Worm (Caenorhabditis elegans): Measurements from ENCODE around the gene lsm-7.
A peak's percentile ranks its signal among the peaks of the same experiment; 100 is the strongest.
"Not testable (repeated sequence)": the region's sequence is repeated elsewhere in the genome, so short reads cannot be mapped to it uniquely, and the experiment has no call there.

Gene lsm-7

DNA sequence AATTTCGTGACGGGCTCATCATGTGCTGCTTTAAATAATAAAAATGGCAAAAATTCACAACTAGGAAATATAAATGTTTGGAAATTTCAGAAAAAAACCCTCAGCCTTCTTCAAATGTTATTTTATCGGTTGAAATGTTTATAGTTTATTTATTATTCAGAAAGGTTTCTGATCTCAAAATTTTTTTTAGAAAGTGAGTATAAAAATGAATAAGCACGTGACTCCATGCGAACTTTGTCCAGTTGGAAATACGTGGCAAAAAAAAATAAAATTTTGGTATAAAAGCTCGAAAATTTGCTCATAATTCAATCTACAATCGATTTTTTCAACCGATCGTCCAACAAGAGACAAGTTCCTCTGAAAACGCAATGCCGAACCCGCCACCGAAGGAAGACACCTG, 16.2 kb downstream of the lsm-7 start, which contains the start of gene nsph-3.1:
Gene nsph-3.1, plus strand, starts transcription at position 301 of the 400 bp plus-strand sequence.
- TF ChIP-seq sox-4 (tag; optimal IDR thresholded peaks at IDR 0.05) (no peak), efl-3 (GFP tag; optimal IDR thresholded peaks at IDR 0.05) (no peak), fkh-8 (tag; optimal IDR thresholded peaks at IDR 0.05) (no peak), fkh-10 (GFP tag; optimal IDR thresholded peaks at IDR 0.05) (no peak), egl-27 (tag; optimal IDR thresholded peaks at IDR 0.05) (no peak), ceh-63 (GFP tag; optimal IDR thresholded peaks at IDR 0.05) (no peak), tbx-2 (tag; optimal IDR thresholded peaks at IDR 0.05) (no peak), pag-3 (tag; optimal IDR thresholded peaks at IDR 0.05; ENCODE audit: borderline replicate concordance, insufficient read depth) (no peak), aha-1 (tag; optimal IDR thresholded peaks at IDR 0.05) (no peak), lin-15B (tag; optimal IDR thresholded peaks at IDR 0.05) (no peak), vab-15 (tag; optimal IDR thresholded peaks at IDR 0.05) (no peak), ceh-82 (tag; optimal IDR thresholded peaks at IDR 0.05) (no peak), pax-3 (tag; optimal IDR thresholded peaks at IDR 0.05) (no peak), ets-5 (GFP tag; IDR thresholded peaks at IDR 0.05) (no peak)

DNA sequence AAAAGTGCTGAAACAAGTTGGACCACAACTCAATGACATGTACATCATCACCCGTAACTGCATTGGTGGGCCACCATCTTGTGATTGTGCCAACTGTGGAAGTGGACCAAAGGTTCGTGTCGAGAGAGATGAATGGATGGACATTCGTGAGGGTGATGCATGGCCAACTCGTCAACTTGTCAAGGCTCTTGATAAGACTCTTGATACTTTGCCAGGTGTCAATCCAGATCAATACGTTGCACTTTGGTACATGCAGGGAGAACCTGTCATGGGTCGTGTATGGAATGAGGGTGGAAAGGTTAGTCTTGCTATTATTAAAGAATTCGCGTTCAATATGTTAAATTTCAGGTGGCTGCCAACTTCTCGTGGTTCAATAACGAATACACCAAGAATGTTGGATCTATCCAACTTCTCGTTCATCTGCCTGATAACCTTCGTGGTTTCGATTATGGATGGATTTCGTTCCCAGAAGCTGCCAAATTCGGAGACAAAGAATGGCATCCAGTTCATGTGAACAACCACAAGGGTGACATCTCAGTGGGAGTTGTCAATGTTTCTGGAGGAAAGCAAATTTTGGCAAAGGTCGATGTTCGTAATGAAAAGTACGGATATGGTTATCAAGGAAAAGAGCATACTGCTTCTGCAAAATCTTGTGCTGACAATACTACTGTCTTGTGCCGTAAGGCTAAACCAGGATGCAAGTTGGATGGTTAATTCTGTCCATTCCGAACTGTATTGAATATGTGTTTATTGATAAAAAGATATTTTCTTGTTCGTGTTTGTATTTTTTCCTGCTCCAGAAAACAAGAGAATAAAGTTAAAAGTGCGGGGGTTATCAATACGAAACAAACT, 17.3 kb downstream of the lsm-7 start:
- TF ChIP-seq ztf-4 (tag; optimal IDR thresholded peaks at IDR 0.05) (no peak), efl-1 (optimal IDR thresholded peaks at IDR 0.05) (no peak), efl-1 (GFP tag; optimal IDR thresholded peaks at IDR 0.05 in 1 of 2) (peak in 1 of 2 experiments; percentile 92)

DNA sequence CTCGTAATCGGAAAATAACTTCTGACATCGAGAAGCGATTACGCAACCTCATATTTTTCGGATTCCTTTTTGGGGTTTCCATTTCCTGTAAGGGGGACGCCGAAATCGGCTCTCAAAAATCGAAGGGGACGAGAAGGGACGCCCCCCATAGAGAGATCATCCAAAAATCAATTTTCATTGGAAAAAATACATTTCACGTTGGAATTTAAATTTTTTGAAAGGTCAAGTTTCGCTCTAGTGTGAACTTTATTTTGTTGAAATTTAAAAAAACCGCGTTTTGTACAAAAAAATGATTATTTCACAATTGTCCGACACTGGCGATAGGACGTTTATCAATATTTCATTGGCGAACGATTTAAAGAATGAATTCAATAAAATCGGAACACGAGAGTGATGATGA, 18.7 kb downstream of the lsm-7 start, which contains the start of gene Y69E1A.3:
Gene Y69E1A.3, plus strand, starts transcription at position 301 of the 400 bp plus-strand sequence.
- TF ChIP-seq nhr-237 (tag; optimal IDR thresholded peaks at IDR 0.05), result no peak
- TF ChIP-seq nhr-20 (tag; optimal IDR thresholded peaks at IDR 0.05), result no peak
- TF ChIP-seq ceh-82 (tag; optimal IDR thresholded peaks at IDR 0.05), result no peak
- no peak for TF ChIP-seq efl-1 (optimal IDR thresholded peaks at IDR 0.05)
- no peak for TF ChIP-seq efl-1 (GFP tag; optimal IDR thresholded peaks at IDR 0.05 in 1 of 2)

DNA sequence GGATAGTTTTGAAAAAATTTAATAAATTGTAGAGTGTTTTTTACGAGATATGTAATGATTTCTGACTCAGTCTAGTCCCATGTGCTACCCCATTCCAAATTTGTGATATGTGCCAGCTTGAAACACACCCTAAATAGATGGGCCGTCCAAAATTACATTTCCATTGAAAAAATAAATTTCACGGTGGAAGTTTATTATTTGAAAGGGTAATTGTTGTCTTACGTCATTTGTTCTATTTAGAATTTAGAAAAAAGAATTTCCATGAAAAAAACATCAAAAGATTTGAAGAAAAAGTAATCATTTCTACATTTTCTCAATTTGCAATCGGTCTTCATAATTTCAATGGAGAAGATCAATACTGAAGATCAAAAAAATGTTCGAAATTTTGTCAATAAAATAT, 21.7 kb downstream of the lsm-7 start, which contains the start of gene Y69E1A.4:
Gene Y69E1A.4, plus strand, starts transcription at position 301 of the 400 bp plus-strand sequence.
- not testable (repeated sequence) for TF ChIP-seq elt-3 (tag; optimal IDR thresholded peaks at IDR 0.05); ces-1 (GFP tag; optimal IDR thresholded peaks at IDR 0.05); nhr-47 (tag; optimal IDR thresholded peaks at IDR 0.05)

DNA sequence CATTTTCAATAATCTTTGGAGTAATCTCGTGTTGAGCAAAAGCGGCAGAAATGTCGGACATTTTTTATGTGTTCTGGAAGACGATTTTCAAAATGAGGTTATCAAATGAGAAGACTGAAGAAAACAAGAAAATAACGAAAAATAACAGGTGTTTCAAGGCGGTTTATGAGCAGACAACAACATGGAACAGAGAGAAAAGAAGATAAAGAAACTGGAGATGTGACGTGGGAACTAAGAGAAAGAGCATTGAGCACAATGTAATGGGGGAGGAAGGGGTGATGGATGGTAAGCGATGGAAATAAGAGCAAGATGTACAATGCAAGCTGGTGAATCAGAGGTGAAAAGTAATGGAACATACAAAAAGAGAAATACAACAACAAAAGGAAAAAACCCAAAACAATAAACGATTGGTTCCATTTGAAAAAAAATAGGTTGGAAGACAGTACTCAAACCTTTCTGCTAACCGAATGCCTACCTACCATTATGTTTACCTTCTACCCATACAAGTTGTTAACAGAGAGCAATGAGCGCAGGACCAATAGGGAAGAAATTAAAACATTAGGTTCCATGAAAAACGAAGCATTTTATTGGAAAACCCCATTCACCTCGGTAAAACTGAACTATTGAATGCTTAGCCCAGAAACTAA, 24.4 kb downstream of the lsm-7 start, which contains the start of gene Y69E1A.5:
Gene Y69E1A.5, minus strand, starts transcription at position 73 of the 647 bp plus-strand sequence.
- TF ChIP-seq nhr-11 (tag; optimal IDR thresholded peaks at IDR 0.05) (no peak), tlp-1 (tag; optimal IDR thresholded peaks at IDR 0.05) (no peak), elt-3 (tag; optimal IDR thresholded peaks at IDR 0.05) (no peak), blmp-1 (tag; optimal IDR thresholded peaks at IDR 0.05) (no peak), pag-3 (tag; optimal IDR thresholded peaks at IDR 0.05; ENCODE audit: borderline replicate concordance, insufficient read depth) (no peak), fkh-10 (GFP tag; optimal IDR thresholded peaks at IDR 0.05) (no peak), lin-15B (tag; optimal IDR thresholded peaks at IDR 0.05) (no peak), rnt-1 (tag; optimal IDR thresholded peaks at IDR 0.05) (peak; percentile 62), irx-1 (tag; optimal IDR thresholded peaks at IDR 0.05) (no peak), nhr-12 (tag; optimal IDR thresholded peaks at IDR 0.05) (no peak), sup-37 (GFP tag; optimal IDR thresholded peaks at IDR 0.05) (no peak), xbp-1 (tag; optimal IDR thresholded peaks at IDR 0.05) (no peak), sptf-1 (tag; optimal IDR thresholded peaks at IDR 0.05) (no peak), efl-1 (optimal IDR thresholded peaks at IDR 0.05) (no peak), efl-1 (GFP tag; optimal IDR thresholded peaks at IDR 0.05 in 1 of 2) (peak in 1 of 2 experiments; percentile 81), unc-86 (tag; optimal IDR thresholded peaks at IDR 0.05) (no peak), aly-2 (tag; optimal IDR thresholded peaks at IDR 0.05) (no peak), tbx-2 (tag; optimal IDR thresholded peaks at IDR 0.05) (no peak), C04F5.9 (tag; optimal IDR thresholded peaks at IDR 0.05) (no peak), lin-14 (GFP tag; optimal IDR thresholded peaks at IDR 0.05) (peak; percentile 72), nhr-20 (tag; optimal IDR thresholded peaks at IDR 0.05) (no peak), lsy-2 (tag; optimal IDR thresholded peaks at IDR 0.05) (no peak), ceh-88 (GFP tag; IDR thresholded peaks at IDR 0.05) (no peak), vab-15 (tag; optimal IDR thresholded peaks at IDR 0.05) (no peak), mdl-1 (tag; optimal IDR thresholded peaks at IDR 0.05) (no peak), unc-62 (GFP tag; optimal IDR thresholded peaks at IDR 0.05) (no peak), ceh-8 (GFP tag; optimal IDR thresholded peaks at IDR 0.05) (no peak), F16B12.6 (tag; optimal IDR thresholded peaks at IDR 0.05) (no peak)
